Fruit fly (Drosophila melanogaster) whole organism, pupa: ENCODE data around the gene QIL1.

Experiments used
- CG15710 ChIP-seq: fragments of 200-800 bp; sonication (Bioruptor generic); optimal IDR thresholded peaks from 2 replicates; lab custom pipeline; 2018; ENCODE audit warnings: missing biosample characterization, mild to moderate bottlenecking, missing genetic modification characterization, moderate library complexity
- CG4496 ChIP-seq: fragments of 200-800 bp; sonication (Bioruptor generic); IDR thresholded peaks from 3 replicates; pipeline ENCODE4 v1.3.6; 2022; ENCODE audit warnings: missing biosample characterization, missing genetic modification characterization
- Ets98B ChIP-seq: fragments of 200-800 bp; sonication (Bioruptor generic); IDR thresholded peaks from 2 replicates; pipeline ENCODE4 v1.3.6; 2022; ENCODE audit warnings: missing biosample characterization, missing genetic modification characterization
- Pif1A ChIP-seq: fragments of 200-800 bp; sonication (Bioruptor generic); optimal IDR thresholded peaks from 3 replicates; lab custom pipeline; 2016; ENCODE audit warnings: missing biosample characterization, missing genetic modification characterization

- TF ChIP-seq Pif1A (GFP tag; lab: Kevin White, UChicago) (no peak), CG15710 (tag; lab: Kevin White, UChicago) (no peak), Ets98B (GFP tag; lab: Robert Waterston, UW) (no peak), CG4496 (GFP tag; lab: Robert Waterston, UW) (no peak)
Measured at dm6 chr3L:17474711-17475451, 9.1 kb downstream of the QIL1 start, which contains the start of the genes UQCR-Q and CG46525.
